Fruit fly (Drosophila melanogaster): ENCODE results near the gene Df31.

Df31 gene

dm6 chr2L:21648769-21649168, 19.0 kb upstream of the Df31 start:
- TF ChIP-seq Sp1 (GFP tag; optimal IDR thresholded peaks at IDR 0.05) (no peak), fru (GFP tag; optimal IDR thresholded peaks at IDR 0.05) (no peak), jim (GFP tag; optimal IDR thresholded peaks at IDR 0.05) (no peak), dsf (GFP tag; optimal IDR thresholded peaks at IDR 0.05; ENCODE audit: borderline replicate concordance) (no peak), Abd-B (GFP tag; optimal IDR thresholded peaks at IDR 0.05) (no peak), Dif (GFP tag; optimal IDR thresholded peaks at IDR 0.05; ENCODE audit: partially characterized antibody) (no peak), OdsH (GFP tag; optimal IDR thresholded peaks at IDR 0.05) (no peak), rgr (GFP tag; optimal IDR thresholded peaks at IDR 0.05) (no peak), Myc (optimal IDR thresholded peaks at IDR 0.05) (no peak), Vsx2 (GFP tag; optimal IDR thresholded peaks at IDR 0.05; ENCODE audit: partially characterized antibody) (no peak), Hnf4 (GFP tag; optimal IDR thresholded peaks at IDR 0.05) (no peak)

DNA sequence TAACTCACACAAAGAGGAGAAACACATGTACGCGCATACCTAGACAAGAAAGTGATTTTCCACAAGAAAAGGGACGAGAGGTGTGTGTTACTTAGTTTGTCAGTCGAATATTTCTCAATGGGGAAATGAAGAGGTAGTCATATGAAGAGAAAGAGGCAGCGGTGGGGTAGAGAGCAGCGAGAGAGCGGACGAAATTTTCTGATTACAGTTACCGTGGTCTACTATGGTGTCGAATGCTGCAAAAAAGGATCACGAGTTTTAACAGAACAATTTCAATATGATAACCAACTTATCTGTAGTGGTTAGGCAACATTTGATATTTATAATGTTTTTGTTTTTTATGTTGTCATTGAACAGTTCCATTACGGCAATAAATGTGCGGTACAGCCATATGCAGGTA, 3.2 kb upstream of the Df31 start:
- TF ChIP-seq pan (optimal IDR thresholded peaks at IDR 0.05) (no peak), HLH106 (tag; optimal IDR thresholded peaks at IDR 0.05) (no peak), Sp1 (GFP tag; optimal IDR thresholded peaks at IDR 0.05) (no peak), rgr (GFP tag; optimal IDR thresholded peaks at IDR 0.05) (no peak), tai (GFP tag; optimal IDR thresholded peaks at IDR 0.05) (no peak), Hnf4 (GFP tag; optimal IDR thresholded peaks at IDR 0.05) (no peak), sage (GFP tag; optimal IDR thresholded peaks at IDR 0.05) (no peak), h (GFP tag; optimal IDR thresholded peaks at IDR 0.05) (no peak), Hr83 (GFP tag; optimal IDR thresholded peaks at IDR 0.05; ENCODE audit: poor library complexity, severe bottlenecking) (no peak), Dif (GFP tag; optimal IDR thresholded peaks at IDR 0.05; ENCODE audit: partially characterized antibody) (no peak), jim (GFP tag; optimal IDR thresholded peaks at IDR 0.05) (no peak), Rel (GFP tag; optimal IDR thresholded peaks at IDR 0.05) (no peak), Rel (tag; optimal IDR thresholded peaks at IDR 0.05) (no peak), ey (GFP tag; optimal IDR thresholded peaks at IDR 0.05) (no peak), Myc (optimal IDR thresholded peaks at IDR 0.05) (no peak), CG32264 (GFP tag; optimal IDR thresholded peaks at IDR 0.05) (no peak), Vsx2 (GFP tag; optimal IDR thresholded peaks at IDR 0.05; ENCODE audit: partially characterized antibody) (no peak), usp (GFP tag; optimal IDR thresholded peaks at IDR 0.05) (no peak), Hr78 (GFP tag; optimal IDR thresholded peaks at IDR 0.05) (no peak), psq (GFP tag; optimal IDR thresholded peaks at IDR 0.05) (no peak)

DNA sequence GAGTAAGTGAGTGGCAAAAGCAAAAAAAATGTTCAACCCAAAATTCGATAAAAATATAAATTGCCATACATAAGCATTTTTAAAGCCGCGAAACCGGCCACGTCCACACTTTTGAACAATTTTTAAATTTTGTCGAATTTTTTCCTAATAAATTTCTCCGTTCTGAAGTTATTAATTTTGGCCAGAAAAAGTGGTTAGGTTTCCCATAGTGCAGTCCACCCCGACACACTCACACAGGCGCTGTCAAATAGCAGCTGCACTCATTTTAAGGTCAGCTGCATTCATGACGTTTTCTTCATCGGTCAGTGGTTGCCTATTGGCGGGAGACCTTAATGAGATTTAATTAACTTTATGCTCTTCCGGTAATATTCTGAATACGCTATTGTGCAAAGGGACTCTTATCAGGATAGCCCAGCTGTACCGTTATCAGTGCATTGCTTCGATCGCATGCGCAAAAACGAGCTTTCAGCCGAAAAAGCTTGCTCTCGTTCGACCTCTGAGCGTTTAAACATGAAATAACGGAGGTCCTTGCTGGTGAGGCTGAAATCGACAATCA, 2.4 kb upstream of the Df31 start, which contains the start of gene Ac3:
Gene Ac3 (plus strand): TSS at position 556 of the 556 bp plus-strand sequence.
- TF ChIP-seq psq (GFP tag; optimal IDR thresholded peaks at IDR 0.05) (no peak), N (GFP tag; optimal IDR thresholded peaks at IDR 0.05) (no peak), Hr83 (GFP tag; optimal IDR thresholded peaks at IDR 0.05; ENCODE audit: poor library complexity, severe bottlenecking) (no peak), dsf (GFP tag; optimal IDR thresholded peaks at IDR 0.05; ENCODE audit: borderline replicate concordance) (no peak), Hr78 (GFP tag; optimal IDR thresholded peaks at IDR 0.05) (no peak), lola (GFP tag; optimal IDR thresholded peaks at IDR 0.05) (no peak), Jra (GFP tag; optimal IDR thresholded peaks at IDR 0.05) (no peak), GATAd (GFP tag; optimal IDR thresholded peaks at IDR 0.05) (no peak), pan (optimal IDR thresholded peaks at IDR 0.05) (no peak), dl (GFP tag; optimal IDR thresholded peaks at IDR 0.05; ENCODE audit: insufficient read depth in 1 of 2, partially characterized antibody in 2 of 2) (no peak), ey (GFP tag; optimal IDR thresholded peaks at IDR 0.05) (no peak), usp (GFP tag; optimal IDR thresholded peaks at IDR 0.05) (no peak)

DNA sequence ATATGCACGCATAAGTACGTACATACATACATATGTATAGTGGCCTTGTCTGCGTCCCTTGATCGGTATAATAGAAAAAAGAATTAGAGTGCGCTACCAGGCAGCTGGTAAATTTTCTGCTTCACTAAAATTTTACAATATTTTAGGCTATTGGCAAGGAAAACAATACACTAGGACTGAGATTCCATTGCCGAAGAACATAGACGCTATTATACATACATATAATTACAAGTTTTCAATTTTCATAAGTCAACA, 758 bp upstream of the Df31 start:
- TF ChIP-seq usp (GFP tag; optimal IDR thresholded peaks at IDR 0.05): no peak
- no peak for TF ChIP-seq N (GFP tag; optimal IDR thresholded peaks at IDR 0.05)
- no peak for TF ChIP-seq sage (GFP tag; optimal IDR thresholded peaks at IDR 0.05)
- no peak for TF ChIP-seq fru (GFP tag; optimal IDR thresholded peaks at IDR 0.05)
- no peak for TF ChIP-seq Hr78 (GFP tag; optimal IDR thresholded peaks at IDR 0.05)
- no peak for TF ChIP-seq CrebA (GFP tag; optimal IDR thresholded peaks at IDR 0.05; ENCODE audit: borderline replicate concordance)

DNA sequence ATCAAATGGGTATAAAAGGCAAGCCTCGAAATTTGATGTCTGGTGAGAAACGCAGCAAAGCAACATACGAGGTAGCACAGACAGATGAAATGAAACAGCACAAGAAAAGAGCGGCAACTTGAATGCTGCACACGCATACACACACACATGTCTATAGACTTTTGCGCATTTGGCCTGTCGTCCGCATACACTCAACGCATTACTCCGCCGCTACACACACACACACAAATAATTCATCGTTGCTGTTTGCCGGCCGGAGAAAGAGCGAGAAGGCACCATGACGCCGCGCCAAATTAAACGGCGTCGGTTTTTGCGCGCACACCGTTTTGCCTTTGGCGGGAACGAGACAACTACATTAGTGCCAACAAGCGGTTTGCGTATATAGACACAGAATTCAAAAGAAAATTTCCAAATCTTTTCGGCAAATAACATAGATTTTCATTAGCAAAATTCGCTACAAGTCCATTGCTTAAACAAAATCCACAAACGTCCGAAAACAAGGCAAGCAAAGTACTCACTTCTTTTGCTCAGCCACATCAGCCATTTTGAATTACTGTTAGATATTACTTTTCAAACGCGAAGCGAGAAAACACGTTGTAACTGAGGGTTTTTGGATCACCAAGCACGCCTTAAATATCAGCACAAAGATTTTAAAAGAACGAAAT, 451 bp downstream of the Df31 start:
- no peak for TF ChIP-seq Dfd (GFP tag; optimal IDR thresholded peaks at IDR 0.05)
- no peak for TF ChIP-seq tai (GFP tag; optimal IDR thresholded peaks at IDR 0.05)
- TF ChIP-seq Dif (GFP tag; optimal IDR thresholded peaks at IDR 0.05; ENCODE audit: partially characterized antibody): peak; percentile 82
- TF ChIP-seq h (GFP tag; optimal IDR thresholded peaks at IDR 0.05): no peak
- TF ChIP-seq Jra (GFP tag; optimal IDR thresholded peaks at IDR 0.05): peak; percentile 43
- TF ChIP-seq GATAd (GFP tag; optimal IDR thresholded peaks at IDR 0.05): no peak
- no peak for TF ChIP-seq foxo (GFP tag; optimal IDR thresholded peaks at IDR 0.05)
- TF ChIP-seq jim (GFP tag; optimal IDR thresholded peaks at IDR 0.05): peak; percentile 7
- peak; percentile 43 for TF ChIP-seq rgr (GFP tag; optimal IDR thresholded peaks at IDR 0.05)
- TF ChIP-seq dl (GFP tag; optimal IDR thresholded peaks at IDR 0.05; ENCODE audit: insufficient read depth in 1 of 2, partially characterized antibody in 2 of 2): peak in 1 of 2 experiments; percentile 58
- peak; percentile 94 for TF ChIP-seq Hr83 (GFP tag; optimal IDR thresholded peaks at IDR 0.05; ENCODE audit: poor library complexity, severe bottlenecking)
- TF ChIP-seq Sp1 (GFP tag; optimal IDR thresholded peaks at IDR 0.05): no peak
- TF ChIP-seq psq (GFP tag; optimal IDR thresholded peaks at IDR 0.05): peak; percentile 33
- TF ChIP-seq fru (GFP tag; optimal IDR thresholded peaks at IDR 0.05): peak; percentile 52
- TF ChIP-seq N (GFP tag; optimal IDR thresholded peaks at IDR 0.05): peak; percentile 75
- TF ChIP-seq CrebA (GFP tag; optimal IDR thresholded peaks at IDR 0.05; ENCODE audit: borderline replicate concordance): peak; percentile 26
- peak; percentile 38 for TF ChIP-seq sage (GFP tag; optimal IDR thresholded peaks at IDR 0.05)

All from whole organism, wandering third instar larva.